Worm (Caenorhabditis elegans) whole organism, L4 larva: ENCODE results near the gene F09F7.6.
A peak's percentile ranks its signal among the peaks of the same experiment; 100 is the strongest.

Experiments used
- F10B5.3 ChIP-seq: sonication (generic microtip); optimal IDR thresholded peaks from 2 replicates; lab custom pipeline; 2016; ENCODE audit warnings: mild to moderate bottlenecking, missing genetic modification characterization, missing compliant biosample characterization
- T26A8.4 ChIP-seq: fragments of 200-800 bp; sonication (Bioruptor generic); IDR thresholded peaks from 2 replicates; pipeline ENCODE4 v1.3.6; 2022; ENCODE audit warnings: missing genetic modification characterization, missing compliant biosample characterization
- Y48G9A.11 ChIP-seq: fragments of 200-800 bp; sonication (Bioruptor generic); IDR thresholded peaks from 2 replicates; pipeline ENCODE4 v1.3.6; 2022; ENCODE audit warnings: missing genetic modification reagents, missing genetic modification characterization, missing compliant biosample characterization
- ZK337.2 ChIP-seq: fragments of 200-800 bp; sonication (Bioruptor generic); IDR thresholded peaks from 2 replicates; pipeline ENCODE4 v1.3.6; 2022; ENCODE audit warnings: missing genetic modification reagents, missing genetic modification characterization, missing compliant biosample characterization
- aha-1 ChIP-seq: fragments of 150-350 bp; peaks from one replicate; lab custom pipeline; 2014; ENCODE audit warnings: missing biosample characterization, missing genetic modification characterization
- arid-1 ChIP-seq: fragments of 200-800 bp; sonication (Bioruptor generic); conservative IDR thresholded peaks from 2 replicates; pipeline ENCODE4 v1.3.6; 2022; ENCODE audit warnings: missing genetic modification reagents, missing genetic modification characterization, missing compliant biosample characterization
- ceh-20 ChIP-seq: fragments of 200-800 bp; sonication (Bioruptor generic); IDR thresholded peaks from 2 replicates; pipeline ENCODE4 v1.3.6; 2022; ENCODE audit warnings: missing genetic modification reagents, missing genetic modification characterization, missing compliant biosample characterization
- ceh-32 ChIP-seq: sonication (generic microtip); optimal IDR thresholded peaks from 2 replicates; lab custom pipeline; 2016; ENCODE audit warnings: mild to moderate bottlenecking, missing genetic modification characterization, missing compliant biosample characterization; ENCODE audit not compliant: poor library complexity
- ceh-44 ChIP-seq: fragments of 200-800 bp; sonication (Bioruptor generic); IDR thresholded peaks from 2 replicates; pipeline ENCODE4 v1.3.6; 2022; ENCODE audit warnings: missing genetic modification reagents, missing genetic modification characterization, missing compliant biosample characterization
- ceh-62 ChIP-seq: sonication (generic microtip); optimal IDR thresholded peaks from 2 replicates; lab custom pipeline; 2017; ENCODE audit warnings: missing biosample characterization, missing genetic modification characterization
- daf-12 ChIP-seq: fragments of 150-350 bp; optimal IDR thresholded peaks from 2 replicates; lab custom pipeline; 2014; ENCODE audit warnings: missing biosample characterization, missing genetic modification reagents, missing genetic modification characterization
- egl-43 ChIP-seq: fragments of 200-800 bp; sonication (Bioruptor generic); IDR thresholded peaks from 2 replicates; pipeline ENCODE4 v1.3.6; 2022; ENCODE audit warnings: missing genetic modification reagents, missing genetic modification characterization, missing compliant biosample characterization
- gei-8 ChIP-seq: fragments of 200-800 bp; sonication (Bioruptor generic); optimal IDR thresholded peaks from 2 replicates; lab custom pipeline; 2018; ENCODE audit warnings: mild to moderate bottlenecking, missing genetic modification characterization, missing compliant biosample characterization
- hlh-11 ChIP-seq: fragments of 200-800 bp; sonication (Bioruptor generic); optimal IDR thresholded peaks from 2 replicates; lab custom pipeline; 2018; ENCODE audit warnings: mild to moderate bottlenecking, missing genetic modification characterization, missing compliant biosample characterization
- hlh-30 ChIP-seq: sonication (generic microtip); optimal IDR thresholded peaks from 2 replicates; lab custom pipeline; 2017; ENCODE audit warnings: antibody characterized with exemption, mild to moderate bottlenecking, missing genetic modification characterization, missing compliant biosample characterization; ENCODE audit not compliant: insufficient read depth
- lim-7 ChIP-seq: fragments of 200-800 bp; sonication (Bioruptor generic); IDR thresholded peaks from 2 replicates; pipeline ENCODE4 v1.3.6; 2022; ENCODE audit warnings: missing genetic modification characterization, missing compliant biosample characterization
- lin-39 ChIP-seq: fragments of 150-350 bp; optimal IDR thresholded peaks from 2 replicates; lab custom pipeline; 2014; ENCODE audit warnings: missing biosample characterization, missing genetic modification reagents, missing genetic modification characterization
- lir-3 ChIP-seq: sonication (generic microtip); optimal IDR thresholded peaks from 2 replicates; lab custom pipeline; 2016; ENCODE audit warnings: mild to moderate bottlenecking, missing genetic modification characterization, missing compliant biosample characterization
- madf-5 ChIP-seq, 2 experiments: fragments of 200-800 bp; sonication (Bioruptor generic); IDR thresholded peaks; 2 replicates each; pipeline ENCODE4 v1.3.6; 2022; ENCODE audit warnings: missing compliant biosample characterization in 2 of 2, missing genetic modification characterization in 2 of 2
- madf-9 ChIP-seq: fragments of 200-800 bp; sonication (Bioruptor generic); conservative IDR thresholded peaks from 2 replicates; pipeline ENCODE4 v1.3.6; 2022; ENCODE audit warnings: missing genetic modification reagents, missing genetic modification characterization, missing compliant biosample characterization
- mes-2 ChIP-seq: sonication (generic microtip); optimal IDR thresholded peaks from 2 replicates; lab custom pipeline; 2016; ENCODE audit warnings: missing genotype, mild to moderate bottlenecking, missing genetic modification characterization, missing compliant biosample characterization; ENCODE audit not compliant: poor library complexity, severe bottlenecking
- nhr-10 ChIP-seq: fragments of 150-350 bp; optimal IDR thresholded peaks from 2 replicates; lab custom pipeline; 2014; ENCODE audit warnings: missing biosample characterization, missing genetic modification characterization
- nhr-76 ChIP-seq: fragments of 150-350 bp; optimal IDR thresholded peaks from 2 replicates; lab custom pipeline; 2014; ENCODE audit warnings: missing biosample characterization, missing genetic modification characterization
- pha-4 ChIP-seq, 2 experiments: fragments of 150-350 bp in 1 of 2; fragments of 200-800 bp in 1 of 2; sonication (Bioruptor generic) in 1 of 2; IDR thresholded peaks in 1 of 2; optimal IDR thresholded peaks in 1 of 2; 2 replicates each; pipeline versions ENCODE4 v1.3.6 to Lab custom; 2014 to 2022; ENCODE audit warnings: missing genetic modification characterization in 2 of 2, missing genetic modification reagents in 2 of 2, missing biosample characterization in 1 of 2, missing compliant biosample characterization in 1 of 2
- rbr-2 ChIP-seq: sonication (generic microtip); optimal IDR thresholded peaks from 2 replicates; lab custom pipeline; 2016; ENCODE audit warnings: missing genotype, missing genetic modification characterization, missing compliant biosample characterization
- set-16 ChIP-seq: fragments of 200-800 bp; sonication (Bioruptor generic); IDR thresholded peaks from 2 replicates; pipeline ENCODE4 v1.3.6; 2022; ENCODE audit warnings: missing genetic modification reagents, missing genetic modification characterization, missing compliant biosample characterization
- spr-3 ChIP-seq: fragments of 200-800 bp; sonication (Bioruptor generic); optimal IDR thresholded peaks from 2 replicates; lab custom pipeline; 2018; ENCODE audit warnings: mild to moderate bottlenecking, missing genetic modification characterization, missing compliant biosample characterization
- tag-97 ChIP-seq: fragments of 200-800 bp; sonication (Bioruptor generic); IDR thresholded peaks from 2 replicates; pipeline ENCODE4 v1.3.6; 2022; ENCODE audit warnings: missing genetic modification characterization, missing compliant biosample characterization
- tra-1 ChIP-seq: fragments of 200-800 bp; sonication (Bioruptor generic); IDR thresholded peaks from 2 replicates; pipeline ENCODE4 v1.3.6; 2022; ENCODE audit warnings: missing genetic modification reagents, missing genetic modification characterization, missing compliant biosample characterization
- unc-62 ChIP-seq, 3 experiments: fragments of 150-350 bp in 1 of 3; sonication (generic microtip); optimal IDR thresholded peaks in 2 of 3; peaks in 1 of 3; 1 replicate in 1 of 3; 2 replicates in 2 of 3; lab custom pipeline; 2014 to 2017; ENCODE audit warnings: missing biosample characterization in 3 of 3, missing genetic modification characterization in 3 of 3, missing genetic modification reagents in 3 of 3, missing genotype in 1 of 3
- zag-1 ChIP-seq: fragments of 150-350 bp; optimal IDR thresholded peaks from 2 replicates; lab custom pipeline; 2014; ENCODE audit warnings: missing biosample characterization, missing genetic modification characterization
- ztf-7 ChIP-seq: fragments of 150-350 bp; optimal IDR thresholded peaks from 2 replicates; lab custom pipeline; 2014; ENCODE audit warnings: missing biosample characterization, missing genetic modification characterization

The F09F7.6 gene

ce11 chrIII:5570814-5571443 lies 19.0 kb upstream of the F09F7.6 start:
- TF ChIP-seq unc-62 (GFP tag; optimal IDR thresholded peaks at IDR 0.05 in 1 of 2; lab: Kevin White, UChicago) (peak in 1 of 2 experiments; percentile 86), unc-62 (tag; optimal IDR thresholded peaks at IDR 0.05; lab: Kevin White, UChicago) (no peak), ceh-20 (GFP tag; lab: Robert Waterston, UW) (peak; percentile 48; the same call in 1 of the 2 replicates), hlh-30 (tag; lab: Kevin White, UChicago) (peak; percentile 10), ZK337.2 (GFP tag; lab: Robert Waterston, UW) (no peak)
- TF ChIP-seq, all 104 proteins: peak for 3

- TF ChIP-seq aha-1 (tag; lab: Kevin White, UChicago), result peak; percentile 1
- TF ChIP-seq madf-9 (GFP tag; lab: Robert Waterston, UW), result no peak
- no peak for TF ChIP-seq zag-1 (tag; lab: Kevin White, UChicago)
These were observed 16.7 kb upstream of the F09F7.6 start, which contains the start of gene nspb-12 for ce11 chrIII:5568679-5569078. TSS of gene nspb-12 (minus strand) at chrIII:5568779.

- TF ChIP-seq F10B5.3 (tag; lab: Kevin White, UChicago), result no peak
- TF ChIP-seq rbr-2 (tag; lab: Kevin White, UChicago), result no peak
- 0 out of 2 replicates have a peak, but pooled peaks have one; percentile 35 for TF ChIP-seq arid-1 (GFP tag; lab: Robert Waterston, UW)
- TF ChIP-seq egl-43 (GFP tag; lab: Robert Waterston, UW), result peak; percentile 55; the same call in 1 of the 2 replicates
These were observed 16.3 kb upstream of the F09F7.6 start for ce11 chrIII:5568265-5568664.

- TF ChIP-seq unc-62 (GFP tag; optimal IDR thresholded peaks at IDR 0.05 in 1 of 2; lab: Kevin White, UChicago) (peak in 1 of 2 experiments; percentile 68), unc-62 (tag; optimal IDR thresholded peaks at IDR 0.05; lab: Kevin White, UChicago) (no peak), set-16 (peak; percentile 50), ceh-62 (tag; lab: Kevin White, UChicago) (no peak)
These were observed 14.6 kb upstream of the F09F7.6 start for ce11 chrIII:5566496-5566895.

ce11 chrIII:5565699-5566098 lies 13.8 kb upstream of the F09F7.6 start:
- TF ChIP-seq unc-62 (GFP tag; optimal IDR thresholded peaks at IDR 0.05 in 1 of 2; lab: Kevin White, UChicago) (no peak), unc-62 (tag; optimal IDR thresholded peaks at IDR 0.05; lab: Kevin White, UChicago) (no peak), lin-39 (tag; lab: Kevin White, UChicago) (no peak), madf-9 (GFP tag; lab: Robert Waterston, UW) (no peak), ceh-32 (tag; lab: Kevin White, UChicago) (no peak), madf-5 (GFP tag; IDR thresholded peaks at IDR 0.05; lab: Robert Waterston, UW) (no peak), ceh-62 (tag; lab: Kevin White, UChicago) (no peak), tra-1 (GFP tag; lab: Robert Waterston, UW) (no peak), lim-7 (no peak), daf-12 (tag; lab: Kevin White, UChicago) (no peak), lir-3 (tag; lab: Kevin White, UChicago) (no peak), ceh-44 (GFP tag; lab: Robert Waterston, UW) (no peak), nhr-10 (tag; lab: Kevin White, UChicago) (no peak), ztf-7 (tag; lab: Kevin White, UChicago) (no peak), Y48G9A.11 (GFP tag; lab: Robert Waterston, UW) (no peak), F10B5.3 (tag; lab: Kevin White, UChicago) (no peak), mes-2 (tag; lab: Kevin White, UChicago) (no peak), hlh-11 (tag; lab: Kevin White, UChicago) (no peak), T26A8.4 (GFP tag; lab: Robert Waterston, UW) (no peak), tag-97 (GFP tag; lab: Robert Waterston, UW) (no peak)
- TF ChIP-seq, all 104 proteins: peak for 0

ce11 chrIII:5564799-5565198 lies 12.9 kb upstream of the F09F7.6 start, which contains the start of gene mlc-3:
TSS of gene mlc-3 (plus strand) at chrIII:5565025.
- TF ChIP-seq aha-1 (tag; lab: Kevin White, UChicago) (peak; percentile 20), pha-4 (GFP tag; IDR thresholded peaks at IDR 0.05; lab: Robert Waterston, UW) (no peak), pha-4 (tag; optimal IDR thresholded peaks at IDR 0.05; lab: Kevin White, UChicago) (no peak), gei-8 (GFP tag; lab: Kevin White, UChicago) (no peak), nhr-76 (tag; lab: Kevin White, UChicago) (no peak), lim-7 (0 out of 2 replicates have a peak, but pooled peaks have one; percentile 16), ZK337.2 (GFP tag; lab: Robert Waterston, UW) (0 out of 2 replicates have a peak, but pooled peaks have one; percentile 15), hlh-11 (tag; lab: Kevin White, UChicago) (peak; percentile 36), set-16 (peak; percentile 43; the same call in 1 of the 2 replicates), spr-3 (GFP tag; lab: Kevin White, UChicago) (no peak)
